Worm (Caenorhabditis elegans): ENCODE measurements around the gene elt-6.

- TF ChIP-seq skn-1 (tag; optimal IDR thresholded peaks at IDR 0.05) (no peak), snpc-4 (tag; optimal IDR thresholded peaks at IDR 0.05) (no peak), nhr-237 (tag; optimal IDR thresholded peaks at IDR 0.05) (no peak)
Observed at ce11 chrIV:1911273-1911672, 6.5 kb upstream of the elt-6 start.

Data from whole organism, L2 larva.